Worm (Caenorhabditis elegans) whole organism, young adult: ENCODE measurements around the gene ZK488.6.

Experiments used
- B0261.1 ChIP-seq: sonication (generic microtip); optimal IDR thresholded peaks from 2 replicates; lab custom pipeline; 2016; ENCODE audit warnings: mild to moderate bottlenecking, missing genetic modification characterization, moderate library complexity, missing compliant biosample characterization
- aptf-2 ChIP-seq: fragments of 200-800 bp; sonication (Bioruptor generic); conservative IDR thresholded peaks from 2 replicates; pipeline ENCODE4 v1.3.6; 2022; ENCODE audit warnings: missing genetic modification reagents, missing genetic modification characterization, missing compliant biosample characterization
- nhr-27 ChIP-seq: fragments of 200-800 bp; sonication (Bioruptor generic); optimal IDR thresholded peaks from 2 replicates; lab custom pipeline; 2018; ENCODE audit warnings: mild to moderate bottlenecking, missing genetic modification characterization, moderate library complexity, missing compliant biosample characterization
- rec-8 ChIP-seq, 2 experiments: sonication (generic microtip); optimal IDR thresholded peaks; 2 replicates each; lab custom pipeline; 2016; ENCODE audit warnings: mild to moderate bottlenecking in 2 of 2, missing genetic modification characterization in 2 of 2, missing genetic modification reagents in 2 of 2, missing genotype in 2 of 2, missing biosample characterization in 1 of 2, missing compliant biosample characterization in 1 of 2, moderate library complexity in 1 of 2
- unc-62 ChIP-seq: fragments of 150-350 bp; optimal IDR thresholded peaks from 2 replicates; lab custom pipeline; 2014; ENCODE audit warnings: missing biosample characterization, missing genetic modification reagents, missing genetic modification characterization
- ztf-6 ChIP-seq: fragments of 200-800 bp; sonication (Bioruptor generic); IDR thresholded peaks from 2 replicates; pipeline ENCODE4 v1.3.6; 2022; ENCODE audit warnings: missing genetic modification reagents, missing genetic modification characterization, missing compliant biosample characterization

DNA sequence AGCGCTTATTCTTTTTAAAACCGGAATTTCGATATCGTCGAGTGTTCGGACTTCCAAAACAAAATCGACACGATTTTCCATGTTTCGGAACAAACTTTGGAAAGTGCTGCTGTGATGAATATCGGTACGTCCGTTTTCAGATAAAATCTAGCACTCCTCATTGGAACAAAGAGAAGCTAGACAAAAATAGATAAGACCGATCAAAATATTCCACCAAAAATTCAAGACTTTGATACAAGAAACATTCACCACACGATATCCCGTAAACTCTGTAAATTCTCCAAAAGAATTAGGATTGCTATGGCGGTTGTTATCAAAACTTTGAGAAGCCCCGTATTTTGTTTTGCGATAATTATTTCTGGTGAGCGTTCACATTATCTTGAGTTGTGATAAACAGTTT is 47.1 kb upstream of the ZK488.6 start, which contains the start of gene C14C6.3:
- TF ChIP-seq ztf-6 (GFP tag; lab: Robert Waterston, UW) (no peak), nhr-27 (tag; lab: Kevin White, UChicago) (no peak), rec-8 (tag; optimal IDR thresholded peaks at IDR 0.05; lab: Kevin White, UChicago) (no peak), aptf-2 (GFP tag; lab: Robert Waterston, UW) (no peak), unc-62 (GFP tag; lab: Kevin White, UChicago) (no peak), B0261.1 (tag; lab: Kevin White, UChicago) (no peak)
